Fruit fly (Drosophila melanogaster): Measurements from ENCODE around the gene CG9393.

Gene CG9393

dm6 chr3R:9551659-9552435 is 11.6 kb downstream of the CG9393 start, which contains the start of the genes mura and RnpS1:
TSS of gene mura (minus strand) at chr3R:9551806.
TSS of gene RnpS1 (plus strand) at chr3R:9552034.
- no peak for TF ChIP-seq fd96Ca (GFP tag; IDR thresholded peaks at IDR 0.05)

- peak; percentile 18 for TF ChIP-seq Pif1B (GFP tag; optimal IDR thresholded peaks at IDR 0.05)
- peak; percentile 22 for TF ChIP-seq CG17806 (tag; optimal IDR thresholded peaks at IDR 0.05)
- peak; percentile 97 for TF ChIP-seq EcR (GFP tag; optimal IDR thresholded peaks at IDR 0.05)
- peak; percentile 57 for TF ChIP-seq Snoo (tag; optimal IDR thresholded peaks at IDR 0.05)
- no peak for TF ChIP-seq CG10348 (GFP tag; IDR thresholded peaks at IDR 0.05)
- TF ChIP-seq CG8301 (tag; optimal IDR thresholded peaks at IDR 0.05): peak; percentile 1
- no peak for TF ChIP-seq CG4496 (GFP tag; IDR thresholded peaks at IDR 0.05)
- TF ChIP-seq gl (tag; optimal IDR thresholded peaks at IDR 0.05): peak; percentile 23
Measured at dm6 chr3R:9551013-9551658, 12.3 kb downstream of the CG9393 start.

- TF ChIP-seq CG17806 (tag; optimal IDR thresholded peaks at IDR 0.05): no peak
- TF ChIP-seq CG13204 (GFP tag; optimal IDR thresholded peaks at IDR 0.05): peak; percentile 29
- no peak for TF ChIP-seq Ets98B (GFP tag; IDR thresholded peaks at IDR 0.05)
- TF ChIP-seq CG4496 (GFP tag; IDR thresholded peaks at IDR 0.05): no peak
- peak; percentile 53 for TF ChIP-seq EcR (GFP tag; optimal IDR thresholded peaks at IDR 0.05)
- TF ChIP-seq Pif1A (GFP tag; optimal IDR thresholded peaks at IDR 0.05): peak; percentile 9
- TF ChIP-seq CG9948 (tag; optimal IDR thresholded peaks at IDR 0.05): no peak
- TF ChIP-seq CG32121 (GFP tag; IDR thresholded peaks at IDR 0.05): no peak
- no peak for TF ChIP-seq fd96Ca (GFP tag; IDR thresholded peaks at IDR 0.05)
- TF ChIP-seq Pif1B (GFP tag; optimal IDR thresholded peaks at IDR 0.05): peak; percentile 60
- TF ChIP-seq gl (tag; optimal IDR thresholded peaks at IDR 0.05): peak; percentile 23
- TF ChIP-seq CG15710 (tag; optimal IDR thresholded peaks at IDR 0.05): no peak
- TF ChIP-seq D1 (tag; optimal IDR thresholded peaks at IDR 0.05): no peak
- no peak for TF ChIP-seq Snoo (tag; optimal IDR thresholded peaks at IDR 0.05)
Measured at dm6 chr3R:9550265-9551012, 13.0 kb downstream of the CG9393 start.

dm6 chr3R:9548769-9549168 is 14.7 kb downstream of the CG9393 start:
- TF ChIP-seq Pif1A (GFP tag; optimal IDR thresholded peaks at IDR 0.05) (no peak), D1 (tag; optimal IDR thresholded peaks at IDR 0.05) (no peak), fd96Ca (GFP tag; IDR thresholded peaks at IDR 0.05) (no peak), CG14655 (GFP tag; optimal IDR thresholded peaks at IDR 0.05) (no peak), CG8301 (tag; optimal IDR thresholded peaks at IDR 0.05) (no peak), CG10348 (GFP tag; IDR thresholded peaks at IDR 0.05) (no peak), CG34367 (tag; optimal IDR thresholded peaks at IDR 0.05) (no peak), CG15710 (tag; optimal IDR thresholded peaks at IDR 0.05) (no peak), gl (tag; optimal IDR thresholded peaks at IDR 0.05) (no peak), CG12605 (GFP tag; IDR thresholded peaks at IDR 0.05) (no peak), CG4496 (GFP tag; IDR thresholded peaks at IDR 0.05) (no peak), CG17806 (tag; optimal IDR thresholded peaks at IDR 0.05) (no peak), Snoo (tag; optimal IDR thresholded peaks at IDR 0.05) (no peak), Ets98B (GFP tag; IDR thresholded peaks at IDR 0.05) (no peak), rn (GFP tag; IDR thresholded peaks at IDR 0.05) (no peak), Pif1B (GFP tag; optimal IDR thresholded peaks at IDR 0.05) (no peak), CG9948 (tag; optimal IDR thresholded peaks at IDR 0.05) (no peak), CG8159 (tag; optimal IDR thresholded peaks at IDR 0.05) (no peak)

dm6 chr3R:9546808-9547381 is 16.6 kb downstream of the CG9393 start:
- TF ChIP-seq Ets98B (GFP tag; IDR thresholded peaks at IDR 0.05) (no peak), CG10348 (GFP tag; IDR thresholded peaks at IDR 0.05) (no peak), D1 (tag; optimal IDR thresholded peaks at IDR 0.05) (no peak), CG8159 (tag; optimal IDR thresholded peaks at IDR 0.05) (no peak), CG17806 (tag; optimal IDR thresholded peaks at IDR 0.05) (no peak), CG34367 (tag; optimal IDR thresholded peaks at IDR 0.05) (no peak), CG14655 (GFP tag; optimal IDR thresholded peaks at IDR 0.05) (no peak), fd96Ca (GFP tag; IDR thresholded peaks at IDR 0.05) (no peak), CG15710 (tag; optimal IDR thresholded peaks at IDR 0.05) (no peak), CG13204 (GFP tag; optimal IDR thresholded peaks at IDR 0.05) (no peak), CG32121 (GFP tag; IDR thresholded peaks at IDR 0.05) (no peak), Pif1A (GFP tag; optimal IDR thresholded peaks at IDR 0.05) (no peak), gl (tag; optimal IDR thresholded peaks at IDR 0.05) (no peak), rn (GFP tag; IDR thresholded peaks at IDR 0.05) (no peak), Pif1B (GFP tag; optimal IDR thresholded peaks at IDR 0.05) (no peak)

All from whole organism, pupa.